Worm (Caenorhabditis elegans) whole organism, L1 larva: ENCODE data around the gene D1086.9.
A peak's percentile ranks its signal among the peaks of the same experiment; 100 is the strongest.

Experiments
- C16A3.4 ChIP-seq: fragments of 150-350 bp; optimal IDR thresholded peaks from 2 replicates; lab custom pipeline; 2014; ENCODE audit warnings: missing biosample characterization, missing genetic modification characterization
- aly-2 ChIP-seq: fragments of 150-350 bp; optimal IDR thresholded peaks from 2 replicates; lab custom pipeline; 2014; ENCODE audit warnings: missing biosample characterization, missing genetic modification characterization
- ceh-88 ChIP-seq: fragments of 200-800 bp; sonication (Bioruptor generic); IDR thresholded peaks from 2 replicates; pipeline ENCODE4 v1.3.6; 2022; ENCODE audit warnings: missing genetic modification characterization, missing compliant biosample characterization
- dpl-1 ChIP-seq, 3 experiments: fragments of 150-350 bp in 2 of 3; sonication (generic microtip) in 1 of 3; optimal IDR thresholded peaks; 2 replicates each; lab custom pipeline; 2014 to 2017; ENCODE audit warnings: missing biosample characterization in 3 of 3, missing genetic modification characterization in 3 of 3, missing genetic modification reagents in 3 of 3
- efl-3 ChIP-seq: fragments of 200-800 bp; sonication (Bioruptor generic); optimal IDR thresholded peaks from 2 replicates; lab custom pipeline; 2018; ENCODE audit warnings: mild to moderate bottlenecking, missing genetic modification characterization, missing compliant biosample characterization
- egl-13 ChIP-seq: sonication (generic microtip); optimal IDR thresholded peaks from 2 replicates; lab custom pipeline; 2016; ENCODE audit warnings: missing genotype, missing genetic modification reagents, missing genetic modification characterization, missing compliant biosample characterization
- elt-2 ChIP-seq: sonication (generic microtip); optimal IDR thresholded peaks from 2 replicates; lab custom pipeline; 2016; ENCODE audit warnings: missing genetic modification characterization, mild to moderate bottlenecking, inconsistent platforms, missing compliant biosample characterization, missing genetic modification reagents
- ets-5 ChIP-seq: fragments of 200-800 bp; sonication (Bioruptor generic); IDR thresholded peaks from 2 replicates; pipeline ENCODE4 v1.3.6; 2022; ENCODE audit warnings: missing genetic modification characterization, missing compliant biosample characterization
- fkh-10 ChIP-seq: sonication (generic microtip); optimal IDR thresholded peaks from 2 replicates; lab custom pipeline; 2017; ENCODE audit warnings: missing biosample characterization, missing genetic modification reagents, missing genetic modification characterization
- fkh-4 ChIP-seq: sonication (generic microtip); optimal IDR thresholded peaks from 2 replicates; lab custom pipeline; 2016; ENCODE audit warnings: missing compliant biosample characterization, missing genetic modification characterization, borderline replicate concordance
- fos-1 ChIP-seq: fragments of 150-350 bp; optimal IDR thresholded peaks from 2 replicates; lab custom pipeline; 2014; ENCODE audit warnings: missing biosample characterization, missing genetic modification characterization
- grh-1 ChIP-seq: fragments of 200-800 bp; sonication (Bioruptor generic); IDR thresholded peaks from 2 replicates; pipeline ENCODE4 v1.3.6; 2022; ENCODE audit warnings: missing genetic modification reagents, missing genetic modification characterization, missing compliant biosample characterization
- irx-1 ChIP-seq: sonication (generic microtip); optimal IDR thresholded peaks from 2 replicates; lab custom pipeline; 2016; ENCODE audit warnings: missing genetic modification characterization, missing compliant biosample characterization
- isw-1 ChIP-seq: fragments of 200-800 bp; sonication (Bioruptor generic); IDR thresholded peaks from 2 replicates; pipeline ENCODE4 v1.3.6; 2022; ENCODE audit warnings: missing genetic modification characterization, missing compliant biosample characterization
- lin-35 ChIP-seq, 2 experiments: fragments of 150-350 bp; optimal IDR thresholded peaks; 2 replicates each; lab custom pipeline; 2014; ENCODE audit warnings: missing biosample characterization in 2 of 2, missing genetic modification characterization in 2 of 2, missing genetic modification reagents in 2 of 2
- lin-39 ChIP-seq: fragments of 150-350 bp; optimal IDR thresholded peaks from 2 replicates; lab custom pipeline; 2014; ENCODE audit warnings: missing biosample characterization, missing genetic modification reagents, missing genetic modification characterization
- lir-3 ChIP-seq: sonication (generic microtip); optimal IDR thresholded peaks from 2 replicates; lab custom pipeline; 2016; ENCODE audit warnings: mild to moderate bottlenecking, missing genetic modification characterization, moderate library complexity, missing compliant biosample characterization; ENCODE audit not compliant: poor library complexity
- lsy-2 ChIP-seq, 2 experiments: fragments of 150-350 bp; optimal IDR thresholded peaks; 2 replicates each; lab custom pipeline; 2014; ENCODE audit warnings: missing biosample characterization in 2 of 2, missing genetic modification characterization in 2 of 2
- mef-2 ChIP-seq: fragments of 150-350 bp; optimal IDR thresholded peaks from 2 replicates; lab custom pipeline; 2014; ENCODE audit warnings: missing biosample characterization, missing genetic modification characterization
- mep-1 ChIP-seq: fragments of 150-350 bp; optimal IDR thresholded peaks from 2 replicates; lab custom pipeline; 2014; ENCODE audit warnings: missing biosample characterization, missing genetic modification characterization
- nhr-19 ChIP-seq: fragments of 200-800 bp; sonication (Bioruptor generic); conservative IDR thresholded peaks from 2 replicates; pipeline ENCODE4 v1.3.6; 2022; ENCODE audit warnings: missing genetic modification characterization, missing compliant biosample characterization
- nhr-20 ChIP-seq: sonication (generic microtip); optimal IDR thresholded peaks from 2 replicates; lab custom pipeline; 2016; ENCODE audit warnings: mild to moderate bottlenecking, missing genetic modification characterization, missing compliant biosample characterization
- nhr-85 ChIP-seq: sonication (generic microtip); peaks from one replicate; lab custom pipeline; 2016; ENCODE audit warnings: missing genetic modification characterization, inconsistent platforms, missing compliant biosample characterization
- nhr-90 ChIP-seq: sonication (generic microtip); optimal IDR thresholded peaks from 2 replicates; lab custom pipeline; 2016; ENCODE audit warnings: mild to moderate bottlenecking, missing genetic modification characterization, missing compliant biosample characterization; ENCODE audit not compliant: poor library complexity
- pag-3 ChIP-seq: sonication (generic microtip); optimal IDR thresholded peaks from 2 replicates; lab custom pipeline; 2017; ENCODE audit warnings: missing genetic modification characterization, mild to moderate bottlenecking, missing compliant biosample characterization, antibody characterized with exemption, borderline replicate concordance; ENCODE audit not compliant: insufficient read depth
- pax-3 ChIP-seq: fragments of 200-800 bp; sonication (Bioruptor generic); optimal IDR thresholded peaks from 2 replicates; lab custom pipeline; 2018; ENCODE audit warnings: mild to moderate bottlenecking, missing genetic modification characterization, moderate library complexity, missing compliant biosample characterization
- rnt-1 ChIP-seq: sonication (generic microtip); optimal IDR thresholded peaks from 2 replicates; lab custom pipeline; 2016; ENCODE audit warnings: mild to moderate bottlenecking, missing genetic modification characterization, moderate library complexity, missing compliant biosample characterization
- swsn-7 ChIP-seq: sonication (generic microtip); optimal IDR thresholded peaks from 2 replicates; lab custom pipeline; 2016; ENCODE audit warnings: missing genetic modification characterization, missing compliant biosample characterization
- tlp-1 ChIP-seq: fragments of 150-350 bp; optimal IDR thresholded peaks from 2 replicates; lab custom pipeline; 2014; ENCODE audit warnings: missing biosample characterization, missing genetic modification characterization
- unc-130 ChIP-seq: fragments of 150-350 bp; optimal IDR thresholded peaks from 2 replicates; lab custom pipeline; 2017; ENCODE audit warnings: missing biosample characterization, missing genetic modification characterization, inconsistent platforms
- unc-30 ChIP-seq: sonication (generic microtip); optimal IDR thresholded peaks from 2 replicates; lab custom pipeline; 2017; ENCODE audit warnings: missing biosample characterization, missing genetic modification characterization
- unc-86 ChIP-seq: sonication (generic microtip); optimal IDR thresholded peaks from 2 replicates; lab custom pipeline; 2016; ENCODE audit warnings: missing genetic modification characterization, missing compliant biosample characterization
- zag-1 ChIP-seq: fragments of 150-350 bp; optimal IDR thresholded peaks from 2 replicates; lab custom pipeline; 2014; ENCODE audit warnings: missing biosample characterization, missing genetic modification characterization
- ztf-11 ChIP-seq, 2 experiments: sonication (generic microtip); optimal IDR thresholded peaks; 2 replicates each; lab custom pipeline; 2016 to 2017; ENCODE audit warnings: missing genetic modification characterization in 2 of 2, missing biosample characterization in 1 of 2, missing compliant biosample characterization in 1 of 2

The D1086.9 gene

ce11 chrV:14083970-14084369 lies 20.1 kb upstream of the D1086.9 start, which contains the start of gene D1086.7 (continued):
- no peak for TF ChIP-seq isw-1 (GFP tag; lab: Robert Waterston, UW)

ce11 chrV:14085589-14085988 lies 18.5 kb upstream of the D1086.9 start, which contains the start of gene D1086.18:
Gene D1086.18, plus strand, starts transcription at chrV:14085889.
- no peak for TF ChIP-seq ztf-11 (tag; optimal IDR thresholded peaks at IDR 0.05; lab: Kevin White, UChicago)
- no peak for TF ChIP-seq egl-13 (tag; lab: Kevin White, UChicago)
- TF ChIP-seq pag-3 (tag; lab: Kevin White, UChicago), result no peak
- no peak for TF ChIP-seq lin-39 (tag; lab: Kevin White, UChicago)
- no peak for TF ChIP-seq mep-1 (tag; lab: Kevin White, UChicago)
- no peak for TF ChIP-seq nhr-85 (tag; lab: Kevin White, UChicago)
- no peak for TF ChIP-seq tlp-1
- no peak for TF ChIP-seq nhr-90 (tag; lab: Kevin White, UChicago)
- TF ChIP-seq irx-1, result no peak
- TF ChIP-seq C16A3.4 (tag; lab: Kevin White, UChicago), result no peak

DNA sequence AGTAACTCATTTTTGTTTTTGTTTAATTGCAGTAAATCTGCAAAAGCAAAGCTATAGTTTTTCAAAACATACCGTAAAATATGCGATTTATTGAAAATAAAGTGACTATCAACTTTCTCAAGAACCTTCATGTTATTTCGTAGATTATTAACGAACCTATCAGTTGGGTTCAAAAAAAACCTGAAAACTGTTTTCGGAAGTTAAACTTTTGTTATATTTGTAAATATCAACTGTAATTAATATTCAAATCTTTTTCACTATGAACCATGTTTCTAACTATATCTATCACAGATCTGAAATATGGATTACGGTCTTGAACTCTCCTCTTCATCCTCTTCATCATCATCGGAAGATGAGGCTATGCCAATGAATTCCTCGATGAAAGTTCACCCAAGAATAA lies 16.0 kb upstream of the D1086.9 start, which contains the start of gene D1086.19:
Gene D1086.19, plus strand, starts transcription at position 301 of the 400 bp plus-strand sequence.
- TF ChIP-seq fkh-10 (no peak), lir-3 (no peak), ets-5 (GFP tag; lab: Robert Waterston, UW) (no peak), pag-3 (tag; lab: Kevin White, UChicago) (no peak), mef-2 (no peak), unc-30 (tag; lab: Kevin White, UChicago) (no peak), ceh-88 (GFP tag; lab: Robert Waterston, UW) (no peak), grh-1 (no peak), lsy-2 (tag; optimal IDR thresholded peaks at IDR 0.05; lab: Kevin White, UChicago) (no peak), efl-3 (no peak), egl-13 (tag; lab: Kevin White, UChicago) (no peak), unc-130 (tag; lab: Kevin White, UChicago) (no peak), nhr-19 (GFP tag; lab: Robert Waterston, UW) (no peak), elt-2 (tag; lab: Kevin White, UChicago) (no peak), lin-35 (GFP tag; optimal IDR thresholded peaks at IDR 0.05; lab: Kevin White, UChicago) (no peak), fos-1 (no peak), swsn-7 (tag; lab: Kevin White, UChicago) (no peak), nhr-90 (tag; lab: Kevin White, UChicago) (no peak), nhr-20 (tag; lab: Kevin White, UChicago) (no peak), aly-2 (tag; lab: Kevin White, UChicago) (no peak)
- TF ChIP-seq, all 84 proteins: peak for 0

DNA sequence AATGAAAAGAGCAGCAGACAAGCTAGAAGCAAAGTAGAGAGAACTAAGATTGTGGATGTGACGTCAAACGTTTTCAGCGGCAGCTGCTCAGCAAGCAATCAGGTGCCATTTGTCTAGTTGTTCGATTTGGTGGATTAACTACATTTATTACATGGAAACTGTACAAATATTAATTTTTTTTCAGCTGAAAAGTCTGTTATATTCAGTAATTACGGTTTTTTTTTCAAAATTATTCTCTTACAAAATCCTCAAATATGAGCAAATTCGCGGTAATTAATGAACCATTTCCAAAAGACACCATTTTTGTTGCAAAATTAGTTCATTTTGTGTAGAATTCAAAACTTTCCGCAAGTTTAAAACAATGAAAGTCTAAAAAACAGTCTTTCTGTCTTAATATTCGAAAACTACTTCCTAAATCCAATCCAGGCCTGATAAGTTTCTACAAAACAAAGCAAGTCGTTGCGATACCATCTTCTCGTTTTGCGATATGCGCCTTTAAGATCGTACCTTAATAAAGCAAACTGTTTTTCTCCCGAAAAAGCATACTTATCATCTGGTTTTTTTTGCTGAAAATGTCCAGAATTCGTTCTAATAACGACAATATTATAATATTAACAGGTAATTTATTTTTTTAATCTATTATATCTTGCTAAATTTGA lies 13.6 kb upstream of the D1086.9 start, which contains the start of the genes D1086.5 and him-5:
Gene D1086.5, minus strand, starts transcription at position 51 of the 659 bp plus-strand sequence.
Gene him-5, plus strand, starts transcription at position 118 of the 659 bp plus-strand sequence.
- TF ChIP-seq unc-86 (tag; lab: Kevin White, UChicago), result no peak
- TF ChIP-seq isw-1 (GFP tag; lab: Robert Waterston, UW), result no peak
- no peak for TF ChIP-seq pax-3 (tag; lab: Kevin White, UChicago)
- no peak for TF ChIP-seq fkh-4 (tag; lab: Kevin White, UChicago)
- peak; percentile 17 for TF ChIP-seq rnt-1 (tag; lab: Kevin White, UChicago)
- TF ChIP-seq zag-1 (tag; lab: Kevin White, UChicago), result no peak
- TF ChIP-seq unc-130 (tag; lab: Kevin White, UChicago), result peak; percentile 8
- no peak for TF ChIP-seq dpl-1 (GFP tag; optimal IDR thresholded peaks at IDR 0.05; lab: Kevin White, UChicago)
- no peak for TF ChIP-seq nhr-20 (tag; lab: Kevin White, UChicago)
- TF ChIP-seq nhr-90 (tag; lab: Kevin White, UChicago), result no peak
- TF ChIP-seq, all 84 proteins: peak for 2
